Worm (Caenorhabditis elegans): Measurements from ENCODE around the gene rsp-5.

DNA sequence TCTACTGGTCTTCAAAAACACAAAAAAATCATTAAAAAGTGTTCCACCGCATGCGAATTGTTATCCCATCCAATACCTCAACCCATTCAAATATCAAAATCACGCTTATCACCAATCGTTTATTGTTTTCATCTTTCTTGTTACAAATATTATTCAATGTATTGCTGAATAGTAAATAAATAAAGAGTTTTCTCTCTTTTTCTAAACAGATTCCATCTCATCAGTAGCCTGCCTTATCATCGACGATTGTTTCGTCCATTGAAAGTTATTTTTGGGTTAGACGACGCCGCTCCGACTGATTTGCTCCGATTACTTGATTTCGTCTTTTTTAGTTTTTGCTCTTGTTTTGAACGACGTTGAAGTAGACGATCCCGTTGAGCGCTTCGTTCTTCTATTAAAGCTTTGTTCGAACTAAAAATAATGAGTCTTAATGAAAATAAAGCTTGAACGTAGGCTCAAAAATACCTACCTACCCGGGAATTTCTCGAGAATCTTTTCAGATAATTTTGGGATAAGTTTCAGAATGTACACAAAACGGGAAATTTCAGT is 36.2 kb downstream of the rsp-5 start:
- TF ChIP-seq F57A8.1 (GFP tag; optimal IDR thresholded peaks at IDR 0.05) (no peak), ama-1 (optimal IDR thresholded peaks at IDR 0.05) (peak; percentile 14), ama-1 (GFP tag; optimal IDR thresholded peaks at IDR 0.05) (no peak), tlf-1 (GFP tag; optimal IDR thresholded peaks at IDR 0.05) (no peak), Y56A3A.18 (GFP tag; IDR thresholded peaks at IDR 0.05) (no peak), dox-1 (GFP tag; IDR thresholded peaks at IDR 0.05) (no peak)
